Fruit fly (Drosophila melanogaster) whole organism, embryonic: ENCODE measurements around the gene Ocrl.
A peak's percentile ranks its signal among the peaks of the same experiment; 100 is the strongest.

Source experiments
- Antp ChIP-seq: fragments of 200-800 bp; sonication (Bioruptor generic); optimal IDR thresholded peaks from 3 replicates; lab custom pipeline; 2016; ENCODE audit warnings: missing biosample characterization, missing genetic modification characterization
- C15 ChIP-seq: fragments of 200-800 bp; sonication (Bioruptor generic); IDR thresholded peaks from 3 replicates; pipeline ENCODE4 v1.3.6; 2022; ENCODE audit warnings: missing biosample characterization, missing genetic modification characterization
- CG10267 ChIP-seq: fragments of 200-800 bp; sonication (Bioruptor generic); optimal IDR thresholded peaks from 2 replicates; lab custom pipeline; 2018; ENCODE audit warnings: missing biosample characterization, mild to moderate bottlenecking, missing genetic modification characterization, moderate library complexity
- CG10366 ChIP-seq: fragments of 200-800 bp; sonication (Bioruptor generic); IDR thresholded peaks from 2 replicates; pipeline ENCODE4 v1.3.6; 2022; ENCODE audit warnings: missing biosample characterization, missing genetic modification characterization
- CG10565 ChIP-seq: fragments of 200-800 bp; sonication (Bioruptor generic); optimal IDR thresholded peaks from 3 replicates; lab custom pipeline; 2016; ENCODE audit warnings: missing biosample characterization, mild to moderate bottlenecking, missing genetic modification characterization
- CG10979 ChIP-seq: fragments of 200-800 bp; sonication (Bioruptor generic); optimal IDR thresholded peaks from 2 replicates; lab custom pipeline; 2018; ENCODE audit warnings: missing biosample characterization, mild to moderate bottlenecking, missing genetic modification characterization, moderate library complexity
- CG11093 ChIP-seq: fragments of 200-800 bp; sonication (Bioruptor generic); IDR thresholded peaks from 3 replicates; pipeline ENCODE4 v1.3.6; 2022; ENCODE audit warnings: missing biosample characterization, missing genetic modification characterization
- CG11504 ChIP-seq: fragments of 200-800 bp; sonication (Bioruptor generic); optimal IDR thresholded peaks from 3 replicates; lab custom pipeline; 2019; ENCODE audit warnings: missing biosample characterization, mild to moderate bottlenecking, missing genetic modification characterization, moderate library complexity
- CG14860 ChIP-seq: fragments of 200-800 bp; sonication (Bioruptor generic); IDR thresholded peaks from 3 replicates; pipeline ENCODE4 v1.3.6; 2022; ENCODE audit warnings: missing biosample characterization, missing genetic modification characterization; ENCODE audit not compliant: partially characterized antibody
- CG1603 ChIP-seq: fragments of 200-800 bp; sonication (Bioruptor generic); optimal IDR thresholded peaks from 2 replicates; lab custom pipeline; 2019; ENCODE audit warnings: missing biosample characterization, mild to moderate bottlenecking, missing genetic modification characterization, moderate library complexity
- CG17385 ChIP-seq: fragments of 200-800 bp; sonication (Bioruptor generic); optimal IDR thresholded peaks from 3 replicates; lab custom pipeline; 2018; ENCODE audit warnings: missing biosample characterization, mild to moderate bottlenecking, missing genetic modification characterization
- CG17912 ChIP-seq: fragments of 200-800 bp; sonication (Bioruptor generic); optimal IDR thresholded peaks from 2 replicates; lab custom pipeline; 2018; ENCODE audit warnings: missing biosample characterization, mild to moderate bottlenecking, missing genetic modification characterization
- CG1832 ChIP-seq: fragments of 200-800 bp; sonication (Bioruptor generic); optimal IDR thresholded peaks from 2 replicates; lab custom pipeline; 2017; ENCODE audit warnings: missing biosample characterization, mild to moderate bottlenecking, missing genetic modification characterization, inconsistent platforms
- CG2678 ChIP-seq: fragments of 200-800 bp; sonication (Bioruptor generic); optimal IDR thresholded peaks from 3 replicates; lab custom pipeline; 2019; ENCODE audit warnings: missing biosample characterization, mild to moderate bottlenecking, missing genetic modification characterization, moderate library complexity
- CG3281 ChIP-seq: fragments of 200-800 bp; sonication (Bioruptor generic); optimal IDR thresholded peaks from 3 replicates; lab custom pipeline; 2017; ENCODE audit warnings: missing biosample characterization, mild to moderate bottlenecking, missing genetic modification characterization
- CG4360 ChIP-seq: fragments of 200-800 bp; sonication (Bioruptor generic); IDR thresholded peaks from 2 replicates; pipeline ENCODE4 v1.3.6; 2022; ENCODE audit warnings: missing biosample characterization, missing genetic modification characterization
- CG4707 ChIP-seq: fragments of 200-800 bp; sonication (Bioruptor generic); optimal IDR thresholded peaks from 2 replicates; lab custom pipeline; 2018; ENCODE audit warnings: missing biosample characterization, mild to moderate bottlenecking, missing genetic modification characterization, moderate library complexity
- CG7839 ChIP-seq: fragments of 200-800 bp; sonication (Bioruptor generic); optimal IDR thresholded peaks from 3 replicates; lab custom pipeline; 2018; ENCODE audit warnings: missing biosample characterization, mild to moderate bottlenecking, missing genetic modification characterization, moderate library complexity
- CG7963 ChIP-seq: fragments of 200-800 bp; sonication (Bioruptor generic); IDR thresholded peaks from 3 replicates; pipeline ENCODE4 v1.3.6; 2022; ENCODE audit warnings: missing biosample characterization, missing genetic modification characterization; ENCODE audit not compliant: partially characterized antibody
- CG8478 ChIP-seq: fragments of >200 bp; optimal IDR thresholded peaks from 2 replicates; lab custom pipeline; 2018
- D19B ChIP-seq: fragments of 200-800 bp; sonication (Bioruptor generic); optimal IDR thresholded peaks from 2 replicates; lab custom pipeline; 2017; ENCODE audit warnings: missing biosample characterization, mild to moderate bottlenecking, missing genetic modification characterization
- Dp ChIP-seq: fragments of 200-800 bp; sonication (Bioruptor generic); optimal IDR thresholded peaks from 2 replicates; lab custom pipeline; 2018; ENCODE audit warnings: missing biosample characterization, mild to moderate bottlenecking, missing genetic modification characterization, moderate library complexity
- Drgx ChIP-seq: fragments of 200-800 bp; sonication (Bioruptor generic); IDR thresholded peaks from 2 replicates; pipeline ENCODE4 v1.3.6; 2022; ENCODE audit warnings: missing biosample characterization, missing genetic modification characterization
- Gsc ChIP-seq: fragments of 200-800 bp; sonication (Bioruptor generic); IDR thresholded peaks from 2 replicates; pipeline ENCODE4 v1.3.6; 2022; ENCODE audit warnings: missing biosample characterization, missing genetic modification characterization
- MBD-R2 ChIP-seq: fragments of 200-800 bp; sonication (Bioruptor generic); IDR thresholded peaks from 2 replicates; pipeline ENCODE4 v1.3.6; 2022; ENCODE audit warnings: missing biosample characterization, missing genetic modification characterization
- Med ChIP-seq: fragments of 200-800 bp; sonication (Bioruptor generic); peaks from one replicate; lab custom pipeline; 2016; ENCODE audit warnings: missing biosample characterization, missing genetic modification characterization, mild to moderate bottlenecking, inconsistent platforms, moderate library complexity
- Poxn ChIP-seq: fragments of 200-800 bp; sonication (Bioruptor generic); IDR thresholded peaks from 2 replicates; pipeline ENCODE4 v1.3.6; 2022; ENCODE audit warnings: missing biosample characterization, missing genetic modification characterization
- Rfx ChIP-seq: fragments of 200-800 bp; sonication (Bioruptor generic); IDR thresholded peaks from 2 replicates; pipeline ENCODE4 v1.3.6; 2022; ENCODE audit warnings: missing biosample characterization, missing genetic modification characterization
- Spps ChIP-seq: fragments of 200-800 bp; sonication (Bioruptor generic); optimal IDR thresholded peaks from 2 replicates; lab custom pipeline; 2018; ENCODE audit warnings: missing biosample characterization, mild to moderate bottlenecking, missing genetic modification characterization
- bowl ChIP-seq: fragments of 200-800 bp; sonication (Bioruptor generic); IDR thresholded peaks from 2 replicates; pipeline ENCODE4 v1.3.6; 2022; ENCODE audit warnings: missing biosample characterization, missing genetic modification characterization
- crc ChIP-seq: fragments of 200-800 bp; sonication (Bioruptor generic); optimal IDR thresholded peaks from 2 replicates; lab custom pipeline; 2016; ENCODE audit warnings: missing biosample characterization, missing genetic modification characterization
- crp ChIP-seq, 2 experiments: fragments of 200-800 bp; sonication (Bioruptor generic); optimal IDR thresholded peaks; 2 replicates in 1 of 2; 3 replicates in 1 of 2; lab custom pipeline; 2017; ENCODE audit warnings: missing biosample characterization in 2 of 2, missing genetic modification characterization in 2 of 2, mild to moderate bottlenecking in 1 of 2, moderate library complexity in 1 of 2
- disco-r ChIP-seq: fragments of 200-800 bp; sonication (Bioruptor generic); optimal IDR thresholded peaks from 2 replicates; lab custom pipeline; 2016; ENCODE audit warnings: missing biosample characterization, missing genetic modification characterization
- dysf ChIP-seq: fragments of 200-800 bp; sonication (Bioruptor generic); IDR thresholded peaks from 3 replicates; pipeline ENCODE4 v1.3.6; 2022; ENCODE audit warnings: missing biosample characterization, missing genetic modification characterization
- eve ChIP-seq, 2 experiments: fragments of >200 bp; optimal IDR thresholded peaks; 2 replicates each; lab custom pipeline; 2017; ENCODE audit warnings: missing biosample characterization in 2 of 2, missing genetic modification characterization in 2 of 2
- fd3F ChIP-seq: fragments of 200-800 bp; sonication (Bioruptor generic); optimal IDR thresholded peaks from 2 replicates; lab custom pipeline; 2018; ENCODE audit warnings: missing biosample characterization, mild to moderate bottlenecking, missing genetic modification characterization, moderate library complexity
- fu2 ChIP-seq: fragments of 200-800 bp; sonication (Bioruptor generic); optimal IDR thresholded peaks from 2 replicates; lab custom pipeline; 2016; ENCODE audit warnings: missing biosample characterization, missing genetic modification characterization
- grau ChIP-seq: fragments of 200-800 bp; optimal IDR thresholded peaks from 3 replicates; lab custom pipeline; 2019; ENCODE audit warnings: missing biosample characterization, mild to moderate bottlenecking, missing genetic modification characterization, moderate library complexity
- lilli ChIP-seq: fragments of 200-800 bp; sonication (Bioruptor generic); optimal IDR thresholded peaks from 3 replicates; lab custom pipeline; 2016; ENCODE audit warnings: missing biosample characterization, missing genetic modification characterization
- nau ChIP-seq: fragments of 200-800 bp; sonication (Bioruptor generic); optimal IDR thresholded peaks from 3 replicates; lab custom pipeline; 2017; ENCODE audit warnings: missing biosample characterization, mild to moderate bottlenecking, missing genetic modification characterization, missing genetic modification reagents
- pnt ChIP-seq: fragments of 200-800 bp; sonication (Bioruptor generic); optimal IDR thresholded peaks from 3 replicates; lab custom pipeline; 2016; ENCODE audit warnings: missing biosample characterization, missing genetic modification characterization
- prd ChIP-seq, 3 experiments: fragments of >200 bp in 2 of 3; fragments of 200-800 bp in 1 of 3; sonication (Bioruptor generic) in 1 of 3; optimal IDR thresholded peaks in 2 of 3; IDR thresholded peaks in 1 of 3; 2 replicates in 2 of 3; 3 replicates in 1 of 3; pipeline versions ENCODE4 v1.3.6 to Lab custom; 2017 to 2022; ENCODE audit warnings: missing biosample characterization in 1 of 3, missing genetic modification characterization in 1 of 3
- row ChIP-seq: fragments of 200-800 bp; sonication (Bioruptor generic); IDR thresholded peaks from 3 replicates; pipeline ENCODE4 v1.3.6; 2022; ENCODE audit warnings: missing biosample characterization, missing genetic modification characterization
- sens ChIP-seq: fragments of 200-800 bp; sonication (Bioruptor generic); peaks from one replicate; lab custom pipeline; 2016; ENCODE audit warnings: missing biosample characterization, missing genetic modification characterization
- sim ChIP-seq: fragments of 200-800 bp; sonication (Bioruptor generic); IDR thresholded peaks from 2 replicates; pipeline ENCODE4 v1.3.6; 2022; ENCODE audit warnings: missing biosample characterization, missing genetic modification characterization
- tap ChIP-seq: fragments of 200-800 bp; optimal IDR thresholded peaks from 3 replicates; lab custom pipeline; 2019; ENCODE audit warnings: missing biosample characterization, mild to moderate bottlenecking, missing genetic modification characterization, moderate library complexity
- tin ChIP-seq: fragments of 200-800 bp; sonication (Bioruptor generic); optimal IDR thresholded peaks from 3 replicates; lab custom pipeline; 2016; ENCODE audit warnings: missing biosample characterization, missing genetic modification characterization
- twi ChIP-seq: fragments of 200-800 bp; optimal IDR thresholded peaks from 2 replicates; lab custom pipeline; 2019; ENCODE audit warnings: missing biosample characterization, mild to moderate bottlenecking, missing genetic modification characterization, moderate library complexity
- vnd ChIP-seq: fragments of 200-800 bp; sonication (Bioruptor generic); IDR thresholded peaks from 3 replicates; pipeline ENCODE4 v1.3.6; 2022; ENCODE audit warnings: missing biosample characterization, missing genetic modification characterization; ENCODE audit not compliant: partially characterized antibody

The Ocrl gene

dm6 chrX:1893532-1893931 lies 29.2 kb upstream of the Ocrl start (continued):
- TF ChIP-seq disco-r (GFP tag; lab: Kevin White, UChicago): no peak
- TF ChIP-seq CG4707: no peak
- TF ChIP-seq sens: peak; percentile 47
- TF ChIP-seq D19B: no peak
- no peak for TF ChIP-seq tap (tag; lab: Kevin White, UChicago)
- TF ChIP-seq sim (GFP tag; lab: Robert Waterston, UW): no peak
- TF ChIP-seq Dp (GFP tag; lab: Kevin White, UChicago): no peak
- no peak for TF ChIP-seq CG7839 (tag; lab: Kevin White, UChicago)
- TF ChIP-seq crp (GFP tag; optimal IDR thresholded peaks at IDR 0.05; lab: Kevin White, UChicago): no peak
- TF ChIP-seq CG17912 (GFP tag; lab: Kevin White, UChicago): no peak
- TF ChIP-seq C15 (GFP tag; lab: Robert Waterston, UW): no peak
- no peak for TF ChIP-seq CG14860 (GFP tag; lab: Robert Waterston, UW)
- peak; percentile 87 for TF ChIP-seq CG4360 (GFP tag; lab: Robert Waterston, UW)
- TF ChIP-seq fd3F (GFP tag; lab: Kevin White, UChicago): no peak
- TF ChIP-seq twi (tag; lab: Kevin White, UChicago): no peak
- TF ChIP-seq CG7963 (GFP tag; lab: Robert Waterston, UW): no peak
- peak; percentile 72 for TF ChIP-seq CG17385 (GFP tag; lab: Kevin White, UChicago)
- no peak for TF ChIP-seq tin (GFP tag; lab: Kevin White, UChicago)
- no peak for TF ChIP-seq CG8478
- TF ChIP-seq CG11093 (GFP tag; lab: Robert Waterston, UW): no peak
- no peak for TF ChIP-seq bowl (GFP tag; lab: Robert Waterston, UW)
- no peak for TF ChIP-seq nau (GFP tag; lab: Kevin White, UChicago)
- TF ChIP-seq Poxn (GFP tag; lab: Robert Waterston, UW): no peak

- TF ChIP-seq MBD-R2 (GFP tag; lab: Robert Waterston, UW) (no peak), nau (GFP tag; lab: Kevin White, UChicago) (no peak), Dp (GFP tag; lab: Kevin White, UChicago) (no peak), CG10267 (tag; lab: Kevin White, UChicago) (no peak), CG10979 (tag; lab: Kevin White, UChicago) (no peak), row (GFP tag; lab: Robert Waterston, UW) (peak; percentile 24; the same call in 1 of the 3 replicates), Drgx (GFP tag; lab: Robert Waterston, UW) (peak; percentile 27; the same call in 1 of the 2 replicates), sens (peak; percentile 6), CG2678 (tag; lab: Kevin White, UChicago) (no peak), dysf (GFP tag; lab: Robert Waterston, UW) (no peak), Med (peak; percentile 40), vnd (GFP tag; lab: Robert Waterston, UW) (no peak), CG1832 (GFP tag; lab: Kevin White, UChicago) (no peak), Spps (tag; lab: Kevin White, UChicago) (no peak), fu2 (GFP tag; lab: Kevin White, UChicago) (no peak), pnt (GFP tag; lab: Kevin White, UChicago) (no peak), eve (GFP tag; optimal IDR thresholded peaks at IDR 0.05; lab: Kevin White, UChicago) (no peak), crc (GFP tag; lab: Kevin White, UChicago) (no peak), lilli (GFP tag; lab: Kevin White, UChicago) (peak; percentile 8), CG3281 (GFP tag; lab: Kevin White, UChicago) (no peak), CG11504 (tag; lab: Kevin White, UChicago) (peak; percentile 4), Antp (GFP tag; lab: Kevin White, UChicago) (no peak), grau (tag; lab: Kevin White, UChicago) (peak; percentile 67), Gsc (no peak), CG10565 (GFP tag; lab: Kevin White, UChicago) (no peak), prd (optimal IDR thresholded peaks at IDR 0.05; lab: Kevin White, UChicago) (no peak), prd (GFP tag; IDR thresholded peaks at IDR 0.05; lab: Robert Waterston, UW) (peak; percentile 37; the same call in 1 of the 3 replicates), tap (tag; lab: Kevin White, UChicago) (no peak), Rfx (GFP tag; lab: Robert Waterston, UW) (no peak), CG1603 (tag; lab: Kevin White, UChicago) (peak; percentile 24), CG10366 (GFP tag; lab: Robert Waterston, UW) (peak; percentile 20; the same call in 1 of the 2 replicates)
Measured at dm6 chrX:1897384-1897783, 25.4 kb upstream of the Ocrl start.
